Fruit fly (Drosophila melanogaster) whole organism, embryonic: ENCODE measurements around the gene Mtpalpha.

Source experiments
- Asciz ChIP-seq: fragments of 200-800 bp; sonication (Bioruptor generic); optimal IDR thresholded peaks from 2 replicates; lab custom pipeline; 2017; ENCODE audit warnings: missing biosample characterization, mild to moderate bottlenecking, missing genetic modification characterization, missing genetic modification reagents
- CG10147 ChIP-seq: fragments of 200-800 bp; sonication (Bioruptor generic); optimal IDR thresholded peaks from 2 replicates; lab custom pipeline; 2019; ENCODE audit warnings: missing biosample characterization, mild to moderate bottlenecking, missing genetic modification characterization, moderate library complexity
- CG10209 ChIP-seq: fragments of 200-800 bp; sonication (Bioruptor generic); optimal IDR thresholded peaks from 3 replicates; lab custom pipeline; 2017; ENCODE audit warnings: missing biosample characterization, mild to moderate bottlenecking, missing genetic modification characterization, missing genetic modification reagents
- CG11456 ChIP-seq: fragments of 200-800 bp; sonication (Bioruptor generic); IDR thresholded peaks from 3 replicates; pipeline ENCODE4 v1.3.6; 2022; ENCODE audit warnings: missing biosample characterization, missing genetic modification characterization
- CG12104 ChIP-seq: fragments of 200-800 bp; sonication (Bioruptor generic); optimal IDR thresholded peaks from 3 replicates; lab custom pipeline; 2016; ENCODE audit warnings: missing biosample characterization, missing genetic modification characterization
- CG12219 ChIP-seq: fragments of 200-800 bp; sonication (Bioruptor generic); optimal IDR thresholded peaks from 3 replicates; lab custom pipeline; 2018; ENCODE audit warnings: missing biosample characterization, mild to moderate bottlenecking, missing genetic modification characterization
- CG13424 ChIP-seq: fragments of 200-800 bp; sonication (Bioruptor generic); optimal IDR thresholded peaks from 2 replicates; lab custom pipeline; 2019; ENCODE audit warnings: missing biosample characterization, mild to moderate bottlenecking, missing genetic modification characterization, moderate library complexity
- CG14050 ChIP-seq: fragments of 200-800 bp; sonication (Bioruptor generic); IDR thresholded peaks from 3 replicates; pipeline ENCODE4 v1.3.6; 2022; ENCODE audit warnings: missing biosample characterization, missing genetic modification characterization
- CG14710 ChIP-seq: fragments of 200-800 bp; sonication (Bioruptor generic); optimal IDR thresholded peaks from 3 replicates; lab custom pipeline; 2019; ENCODE audit warnings: missing biosample characterization, mild to moderate bottlenecking, missing genetic modification characterization, moderate library complexity
- CG15514 ChIP-seq: fragments of 200-800 bp; sonication (Bioruptor generic); optimal IDR thresholded peaks from 3 replicates; lab custom pipeline; 2017; ENCODE audit warnings: missing biosample characterization, missing genetic modification characterization, mild to moderate bottlenecking, moderate library complexity, missing genetic modification reagents
- CG1603 ChIP-seq: fragments of 200-800 bp; sonication (Bioruptor generic); optimal IDR thresholded peaks from 2 replicates; lab custom pipeline; 2019; ENCODE audit warnings: missing biosample characterization, mild to moderate bottlenecking, missing genetic modification characterization, moderate library complexity
- CG18011 ChIP-seq: fragments of 200-800 bp; sonication (Bioruptor generic); optimal IDR thresholded peaks from 2 replicates; lab custom pipeline; 2017; ENCODE audit warnings: missing biosample characterization, missing genetic modification characterization, mild to moderate bottlenecking, moderate library complexity, missing genotype
- CG2199 ChIP-seq: fragments of 200-800 bp; sonication (Bioruptor generic); IDR thresholded peaks from 3 replicates; pipeline ENCODE4 v1.3.6; 2022; ENCODE audit warnings: missing biosample characterization, missing genetic modification characterization
- CG3065 ChIP-seq: fragments of 200-800 bp; sonication (Bioruptor generic); optimal IDR thresholded peaks from 2 replicates; lab custom pipeline; 2016; ENCODE audit warnings: missing biosample characterization, missing genetic modification characterization
- CG3838 ChIP-seq: fragments of 200-800 bp; sonication (Bioruptor generic); optimal IDR thresholded peaks from 3 replicates; lab custom pipeline; 2016; ENCODE audit warnings: missing biosample characterization, missing genetic modification characterization
- CG43689 ChIP-seq: fragments of 200-800 bp; sonication (Bioruptor generic); IDR thresholded peaks from 2 replicates; pipeline ENCODE4 v1.3.6; 2022; ENCODE audit warnings: missing biosample characterization, missing genetic modification characterization
- CG4820 ChIP-seq: fragments of 200-800 bp; sonication (Bioruptor generic); optimal IDR thresholded peaks from 3 replicates; lab custom pipeline; 2016; ENCODE audit warnings: missing biosample characterization, missing genetic modification characterization
- CG5180 ChIP-seq: fragments of 200-800 bp; sonication (Bioruptor generic); optimal IDR thresholded peaks from 3 replicates; lab custom pipeline; 2017; ENCODE audit warnings: missing biosample characterization, missing genetic modification characterization, mild to moderate bottlenecking, moderate library complexity, missing genetic modification reagents
- CG6689 ChIP-seq: fragments of 200-800 bp; sonication (Bioruptor generic); IDR thresholded peaks from 2 replicates; pipeline ENCODE4 v1.3.6; 2022; ENCODE audit warnings: missing biosample characterization, missing genetic modification characterization
- CG9797 ChIP-seq: fragments of 200-800 bp; sonication (Bioruptor generic); optimal IDR thresholded peaks from 3 replicates; lab custom pipeline; 2018; ENCODE audit warnings: missing biosample characterization, mild to moderate bottlenecking, missing genetic modification characterization
- CG9876 ChIP-seq: fragments of 200-800 bp; sonication (Bioruptor generic); optimal IDR thresholded peaks from 2 replicates; lab custom pipeline; 2016; ENCODE audit warnings: missing biosample characterization, missing genetic modification characterization
- CTCF ChIP-seq: fragments of 200-800 bp; sonication (Bioruptor generic); optimal IDR thresholded peaks from 2 replicates; lab custom pipeline; 2017; ENCODE audit warnings: missing biosample characterization, mild to moderate bottlenecking, missing genetic modification characterization, moderate library complexity
- CoRest ChIP-seq: fragments of 200-800 bp; sonication (Bioruptor generic); optimal IDR thresholded peaks from 3 replicates; lab custom pipeline; 2018; ENCODE audit warnings: missing biosample characterization, mild to moderate bottlenecking, missing genetic modification characterization, moderate library complexity
- Hsf ChIP-seq: fragments of 200-800 bp; sonication (Bioruptor generic); optimal IDR thresholded peaks from 3 replicates; lab custom pipeline; 2016; ENCODE audit warnings: missing biosample characterization, missing genetic modification characterization
- MESR4 ChIP-seq: fragments of 200-800 bp; sonication (Bioruptor generic); optimal IDR thresholded peaks from 2 replicates; lab custom pipeline; 2018; ENCODE audit warnings: missing biosample characterization, mild to moderate bottlenecking, missing genetic modification characterization, moderate library complexity
- Myb ChIP-seq: fragments of 200-800 bp; sonication (Bioruptor generic); optimal IDR thresholded peaks from 2 replicates; lab custom pipeline; 2016; ENCODE audit warnings: missing biosample characterization, missing genetic modification characterization
- NfI ChIP-seq: fragments of 200-800 bp; sonication (Bioruptor generic); optimal IDR thresholded peaks from 3 replicates; lab custom pipeline; 2018; ENCODE audit warnings: missing biosample characterization, mild to moderate bottlenecking, missing genetic modification characterization, moderate library complexity
- Oaz ChIP-seq: fragments of 200-800 bp; sonication (Bioruptor generic); IDR thresholded peaks from 2 replicates; pipeline ENCODE4 v1.3.6; 2022; ENCODE audit warnings: missing biosample characterization, missing genetic modification characterization
- Optix ChIP-seq: fragments of 200-800 bp; sonication (Bioruptor generic); IDR thresholded peaks from 3 replicates; pipeline ENCODE4 v1.3.6; 2022; ENCODE audit warnings: missing biosample characterization, missing genetic modification characterization
- PHDP ChIP-seq: fragments of 200-800 bp; sonication (Bioruptor generic); optimal IDR thresholded peaks from 3 replicates; lab custom pipeline; 2018; ENCODE audit warnings: missing biosample characterization, mild to moderate bottlenecking, missing genetic modification characterization, moderate library complexity
- Poxn ChIP-seq: fragments of 200-800 bp; sonication (Bioruptor generic); IDR thresholded peaks from 2 replicates; pipeline ENCODE4 v1.3.6; 2022; ENCODE audit warnings: missing biosample characterization, missing genetic modification characterization
- Sry-δ ChIP-seq: fragments of 200-800 bp; sonication (Bioruptor generic); optimal IDR thresholded peaks from 2 replicates; lab custom pipeline; 2016; ENCODE audit warnings: missing biosample characterization, missing genetic modification characterization
- ara ChIP-seq: fragments of 200-800 bp; sonication (Bioruptor generic); IDR thresholded peaks from 2 replicates; pipeline ENCODE4 v1.3.6; 2022; ENCODE audit warnings: missing biosample characterization, missing genetic modification characterization
- bsh ChIP-seq, 2 experiments: fragments of 200-800 bp; sonication (Bioruptor generic); optimal IDR thresholded peaks; 2 replicates each; lab custom pipeline; 2017 to 2018; ENCODE audit warnings: mild to moderate bottlenecking in 2 of 2, missing biosample characterization in 2 of 2, missing genetic modification characterization in 2 of 2, moderate library complexity in 1 of 2
- dysf ChIP-seq: fragments of 200-800 bp; sonication (Bioruptor generic); IDR thresholded peaks from 3 replicates; pipeline ENCODE4 v1.3.6; 2022; ENCODE audit warnings: missing biosample characterization, missing genetic modification characterization
- esg ChIP-seq: fragments of 200-800 bp; sonication (Bioruptor generic); conservative IDR thresholded peaks from 2 replicates; pipeline ENCODE4 v1.3.6; 2022; ENCODE audit warnings: missing biosample characterization, missing genetic modification characterization
- eve ChIP-seq, 2 experiments: fragments of >200 bp; optimal IDR thresholded peaks; 2 replicates each; lab custom pipeline; 2017; ENCODE audit warnings: missing biosample characterization in 2 of 2, missing genetic modification characterization in 2 of 2
- gcm2 ChIP-seq: fragments of 200-800 bp; sonication (Bioruptor generic); optimal IDR thresholded peaks from 2 replicates; lab custom pipeline; 2016; ENCODE audit warnings: missing biosample characterization, missing genetic modification characterization
- gem ChIP-seq: fragments of 200-800 bp; sonication (Bioruptor generic); optimal IDR thresholded peaks from 2 replicates; lab custom pipeline; 2019; ENCODE audit warnings: missing biosample characterization, mild to moderate bottlenecking, missing genetic modification characterization, moderate library complexity
- her ChIP-seq: fragments of 200-800 bp; sonication (Bioruptor generic); optimal IDR thresholded peaks from 2 replicates; lab custom pipeline; 2016; ENCODE audit warnings: missing biosample characterization, missing genetic modification characterization
- lab ChIP-seq: fragments of 200-800 bp; sonication (Bioruptor generic); optimal IDR thresholded peaks from 3 replicates; lab custom pipeline; 2017; ENCODE audit warnings: missing biosample characterization, missing genetic modification characterization, mild to moderate bottlenecking, moderate library complexity, missing genetic modification reagents
- mirr ChIP-seq: fragments of 200-800 bp; sonication (Bioruptor generic); optimal IDR thresholded peaks from 3 replicates; lab custom pipeline; 2018; ENCODE audit warnings: missing biosample characterization, mild to moderate bottlenecking, missing genetic modification characterization
- oc ChIP-seq: fragments of 200-800 bp; sonication (Bioruptor generic); optimal IDR thresholded peaks from 2 replicates; lab custom pipeline; 2018; ENCODE audit warnings: missing biosample characterization, mild to moderate bottlenecking, missing genetic modification characterization, moderate library complexity
- pfk ChIP-seq: fragments of 200-800 bp; sonication (Bioruptor generic); optimal IDR thresholded peaks from 2 replicates; lab custom pipeline; 2018; ENCODE audit warnings: missing biosample characterization, mild to moderate bottlenecking, missing genetic modification characterization, moderate library complexity
- ro ChIP-seq: fragments of 200-800 bp; sonication (Bioruptor generic); IDR thresholded peaks from 2 replicates; pipeline ENCODE4 v1.3.6; 2022; ENCODE audit warnings: missing biosample characterization, missing genetic modification characterization
- shn ChIP-seq: fragments of 200-800 bp; sonication (Bioruptor generic); optimal IDR thresholded peaks from 3 replicates; lab custom pipeline; 2016; ENCODE audit warnings: missing biosample characterization, missing genetic modification characterization
- slp2 ChIP-seq: fragments of 200-800 bp; sonication (Bioruptor generic); optimal IDR thresholded peaks from 2 replicates; lab custom pipeline; 2016; ENCODE audit warnings: missing biosample characterization, missing genetic modification characterization
- twi ChIP-seq: fragments of 200-800 bp; optimal IDR thresholded peaks from 2 replicates; lab custom pipeline; 2019; ENCODE audit warnings: missing biosample characterization, mild to moderate bottlenecking, missing genetic modification characterization, moderate library complexity
- vvl ChIP-seq: fragments of 200-800 bp; sonication (Bioruptor generic); IDR thresholded peaks from 2 replicates; pipeline ENCODE4 v1.3.6; 2022; ENCODE audit warnings: missing biosample characterization, missing genetic modification characterization
- wdn ChIP-seq: fragments of 200-800 bp; sonication (Bioruptor generic); IDR thresholded peaks from 2 replicates; pipeline ENCODE4 v1.3.6; 2022; ENCODE audit warnings: missing biosample characterization, missing genetic modification characterization
- yki ChIP-seq: fragments of >200 bp; optimal IDR thresholded peaks from 3 replicates; lab custom pipeline; 2018

Mtpalpha gene

DNA sequence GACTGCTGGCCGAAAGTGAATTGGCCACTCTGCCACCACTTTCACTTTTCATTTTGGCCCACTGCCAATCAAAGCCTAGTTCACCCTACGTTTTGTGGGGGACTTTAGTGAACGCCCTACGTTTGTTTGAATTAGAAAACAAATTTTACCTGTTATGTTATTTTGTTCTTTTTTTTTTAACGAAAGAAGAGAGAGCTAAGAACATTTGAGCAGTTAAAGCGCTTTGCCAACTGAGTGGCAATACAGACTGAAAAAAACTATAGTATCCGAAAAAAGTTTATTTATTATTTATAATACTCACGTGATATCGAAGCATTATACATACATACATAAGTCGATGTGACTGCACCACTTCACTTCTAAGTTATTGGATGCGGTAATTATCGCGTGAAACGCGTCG lies 41.3 kb upstream of the Mtpalpha start (continued):
- TF ChIP-seq Asciz (peak; percentile 38), CG10209 (peak; percentile 6), CG13424 (tag; lab: Kevin White, UChicago) (peak; percentile 31), eve (GFP tag; optimal IDR thresholded peaks at IDR 0.05; lab: Kevin White, UChicago) (peak in 1 of 2 experiments; percentile 35), NfI (GFP tag; lab: Kevin White, UChicago) (peak; percentile 18), her (no peak), bsh (GFP tag; optimal IDR thresholded peaks at IDR 0.05; lab: Kevin White, UChicago) (no peak), CG1603 (tag; lab: Kevin White, UChicago) (no peak), PHDP (tag; lab: Kevin White, UChicago) (peak; percentile 50), CG9797 (GFP tag; lab: Kevin White, UChicago) (no peak), lab (GFP tag; lab: Kevin White, UChicago) (peak; percentile 23), dysf (GFP tag; lab: Robert Waterston, UW) (0 out of 3 replicates have a peak, but pooled peaks have one; percentile 16), gcm2 (GFP tag; lab: Kevin White, UChicago) (peak; percentile 24), CG12104 (GFP tag; lab: Kevin White, UChicago) (peak; percentile 25), CG18011 (no peak)
- TF ChIP-seq, all 482 proteins: peak for 57

DNA sequence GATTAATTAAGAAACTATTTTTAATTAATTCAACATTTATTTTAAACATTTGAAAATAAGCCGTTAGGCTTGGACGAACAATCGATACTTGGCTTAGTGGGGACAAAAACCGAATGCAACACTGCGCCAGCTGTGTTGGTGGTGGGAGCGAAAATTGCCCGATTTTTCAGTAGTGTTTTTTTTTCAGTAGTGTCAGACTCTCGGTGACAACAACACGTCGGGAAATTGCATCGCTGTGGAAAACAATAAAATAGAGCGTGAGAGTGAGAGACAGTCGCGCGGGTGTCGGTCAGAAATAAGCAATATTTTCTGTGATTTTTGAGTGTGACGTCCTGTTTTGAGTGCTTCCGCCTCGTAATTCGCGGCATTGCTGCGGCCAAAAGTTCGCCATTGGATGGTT lies 40.1 kb upstream of the Mtpalpha start:
- TF ChIP-seq MESR4 (GFP tag; lab: Kevin White, UChicago) (peak; percentile 64), ro (GFP tag; lab: Robert Waterston, UW) (no peak), CG3065 (GFP tag; lab: Kevin White, UChicago) (no peak), mirr (GFP tag; lab: Kevin White, UChicago) (peak; percentile 1), Optix (GFP tag; lab: Robert Waterston, UW) (no peak; the same call in 2 of the 3 replicates), slp2 (no peak), CG12104 (GFP tag; lab: Kevin White, UChicago) (no peak), Poxn (GFP tag; lab: Robert Waterston, UW) (no peak), CTCF (peak; percentile 52), CoRest (tag; lab: Kevin White, UChicago) (peak; percentile 55), gem (peak; percentile 33), CG5180 (no peak), wdn (GFP tag; lab: Robert Waterston, UW) (peak; percentile 64), CG15514 (GFP tag; lab: Kevin White, UChicago) (peak; percentile 76), Hsf (GFP tag; lab: Kevin White, UChicago) (peak; percentile 38), CG14050 (GFP tag; lab: Robert Waterston, UW) (no peak; the same call in 2 of the 3 replicates), CG10147 (GFP tag; lab: Kevin White, UChicago) (no peak), Asciz (no peak), CG12219 (GFP tag; lab: Kevin White, UChicago) (no peak), ara (GFP tag; lab: Robert Waterston, UW) (peak; percentile 52; the same call in 1 of the 2 replicates), Myb (GFP tag; lab: Kevin White, UChicago) (peak; percentile 99), CG11456 (GFP tag; lab: Robert Waterston, UW) (peak; percentile 79), CG43689 (GFP tag; lab: Robert Waterston, UW) (no peak), pfk (GFP tag; lab: Kevin White, UChicago) (no peak), Sry-δ (peak; percentile 87), CG2199 (GFP tag; lab: Robert Waterston, UW) (0 out of 3 replicates have a peak, but pooled peaks have one; percentile 56), CG4820 (GFP tag; lab: Kevin White, UChicago) (no peak), esg (GFP tag; lab: Robert Waterston, UW) (no peak), CG6689 (0 out of 2 replicates have a peak, but pooled peaks have one; percentile 9), CG9876 (GFP tag; lab: Kevin White, UChicago) (no peak), vvl (GFP tag; lab: Robert Waterston, UW) (peak; percentile 86), yki (no peak), CG3838 (GFP tag; lab: Kevin White, UChicago) (peak; percentile 52), twi (tag; lab: Kevin White, UChicago) (no peak), shn (peak; percentile 63), CG14710 (tag; lab: Kevin White, UChicago) (peak; percentile 64), oc (tag; lab: Kevin White, UChicago) (peak; percentile 37), Oaz (GFP tag; lab: Robert Waterston, UW) (no peak)
